Worm (Caenorhabditis elegans): Measurements from ENCODE around the gene C12D8.9.

Gene C12D8.9

ce11 chrV:10249515-10249914 is 6.5 kb upstream of the C12D8.9 start:
- TF ChIP-seq nhr-2 (tag; optimal IDR thresholded peaks at IDR 0.05) (no peak), pha-4 (tag; optimal IDR thresholded peaks at IDR 0.05) (no peak), lin-13 (tag; optimal IDR thresholded peaks at IDR 0.05) (no peak), lin-32 (GFP tag; optimal IDR thresholded peaks at IDR 0.05) (no peak), zip-8 (tag; optimal IDR thresholded peaks at IDR 0.05) (no peak), nhr-28 (tag; optimal IDR thresholded peaks at IDR 0.05) (no peak), sem-2 (GFP tag; optimal IDR thresholded peaks at IDR 0.05) (no peak), hlh-1 (tag; optimal IDR thresholded peaks at IDR 0.05) (no peak), unc-62 (GFP tag; optimal IDR thresholded peaks at IDR 0.05) (no peak), ceh-39 (tag; optimal IDR thresholded peaks at IDR 0.05) (no peak), drap-1 (GFP tag; optimal IDR thresholded peaks at IDR 0.05) (no peak), flh-1 (GFP tag; optimal IDR thresholded peaks at IDR 0.05) (no peak), snpc-4 (tag; optimal IDR thresholded peaks at IDR 0.05) (no peak), bed-3 (GFP tag; optimal IDR thresholded peaks at IDR 0.05) (no peak), mls-2 (tag; optimal IDR thresholded peaks at IDR 0.05) (no peak)

- TF ChIP-seq nhr-237 (tag; optimal IDR thresholded peaks at IDR 0.05) (no peak), ham-2 (GFP tag; optimal IDR thresholded peaks at IDR 0.05) (no peak), unc-62 (GFP tag; optimal IDR thresholded peaks at IDR 0.05) (no peak), lin-13 (tag; optimal IDR thresholded peaks at IDR 0.05) (no peak), mls-2 (tag; optimal IDR thresholded peaks at IDR 0.05) (no peak), drap-1 (GFP tag; optimal IDR thresholded peaks at IDR 0.05) (no peak), elt-3 (tag; optimal IDR thresholded peaks at IDR 0.05) (no peak), tbx-8 (GFP tag; optimal IDR thresholded peaks at IDR 0.05) (no peak), ceh-43 (GFP tag; optimal IDR thresholded peaks at IDR 0.05) (no peak), unc-120 (tag; optimal IDR thresholded peaks at IDR 0.05; ENCODE audit: poor library complexity, severe bottlenecking) (no peak)
Observed at ce11 chrV:10248255-10248979, 5.4 kb upstream of the C12D8.9 start, which contains the start of gene akt-1. akt-1 (plus strand) TSS chrV:10248905.

ce11 chrV:10247673-10248239 is 4.8 kb upstream of the C12D8.9 start:
- TF ChIP-seq nhr-12 (tag; optimal IDR thresholded peaks at IDR 0.05), result no peak
- no peak for TF ChIP-seq hlh-1 (tag; optimal IDR thresholded peaks at IDR 0.05)
- no peak for TF ChIP-seq sptf-1 (tag; optimal IDR thresholded peaks at IDR 0.05)
- TF ChIP-seq nhr-2 (tag; optimal IDR thresholded peaks at IDR 0.05), result no peak
- TF ChIP-seq nhr-28 (tag; optimal IDR thresholded peaks at IDR 0.05), result no peak
- no peak for TF ChIP-seq ceh-83 (GFP tag; optimal IDR thresholded peaks at IDR 0.05)
- TF ChIP-seq ztf-11 (tag; optimal IDR thresholded peaks at IDR 0.05), result no peak
- no peak for TF ChIP-seq unc-120 (tag; optimal IDR thresholded peaks at IDR 0.05; ENCODE audit: poor library complexity, severe bottlenecking)
- no peak for TF ChIP-seq ham-2 (GFP tag; optimal IDR thresholded peaks at IDR 0.05)
- no peak for TF ChIP-seq mls-2 (tag; optimal IDR thresholded peaks at IDR 0.05)
- no peak for TF ChIP-seq mep-1 (tag; optimal IDR thresholded peaks at IDR 0.05)
- no peak for TF ChIP-seq nhr-76 (tag; optimal IDR thresholded peaks at IDR 0.05)
- TF ChIP-seq bed-3 (GFP tag; optimal IDR thresholded peaks at IDR 0.05), result no peak
- no peak for TF ChIP-seq snpc-4 (tag; optimal IDR thresholded peaks at IDR 0.05)
- no peak for TF ChIP-seq zip-8 (tag; optimal IDR thresholded peaks at IDR 0.05)
- TF ChIP-seq ces-1 (GFP tag; optimal IDR thresholded peaks at IDR 0.05), result no peak
- TF ChIP-seq mab-5 (tag; optimal IDR thresholded peaks at IDR 0.05), result no peak
- TF ChIP-seq flh-1 (GFP tag; optimal IDR thresholded peaks at IDR 0.05), result no peak
- TF ChIP-seq unc-39 (tag; optimal IDR thresholded peaks at IDR 0.05), result no peak
- TF ChIP-seq tbx-8 (GFP tag; optimal IDR thresholded peaks at IDR 0.05), result no peak

ce11 chrV:10246967-10247366 is 4.0 kb upstream of the C12D8.9 start:
- TF ChIP-seq nhr-28 (tag; optimal IDR thresholded peaks at IDR 0.05) (no peak), pha-4 (tag; optimal IDR thresholded peaks at IDR 0.05) (peak; percentile 75), nhr-12 (tag; optimal IDR thresholded peaks at IDR 0.05) (no peak)

- TF ChIP-seq lin-32 (GFP tag; optimal IDR thresholded peaks at IDR 0.05), result no peak
- no peak for TF ChIP-seq ceh-83 (GFP tag; optimal IDR thresholded peaks at IDR 0.05)
- no peak for TF ChIP-seq hlh-1 (tag; optimal IDR thresholded peaks at IDR 0.05)
- no peak for TF ChIP-seq cnd-1 (tag; optimal IDR thresholded peaks at IDR 0.05)
- TF ChIP-seq nhr-76 (tag; optimal IDR thresholded peaks at IDR 0.05), result no peak
- TF ChIP-seq ces-1 (GFP tag; optimal IDR thresholded peaks at IDR 0.05), result peak; percentile 2
- TF ChIP-seq sptf-1 (tag; optimal IDR thresholded peaks at IDR 0.05), result no peak
Observed at ce11 chrV:10246443-10246885, 3.5 kb upstream of the C12D8.9 start.

Data from whole organism, mixed stage, embryonic.